Worm (Caenorhabditis elegans): ENCODE results near the gene W02D7.12.
A peak's percentile ranks its signal among the peaks of the same experiment; 100 is the strongest.

The W02D7.12 gene

ce11 chrV:8282933-8283332 lies 28.4 kb upstream of the W02D7.12 start:
- TF ChIP-seq nhr-23 (tag; optimal IDR thresholded peaks at IDR 0.05) (no peak), egl-27 (tag; optimal IDR thresholded peaks at IDR 0.05) (no peak), ceh-28 (tag; optimal IDR thresholded peaks at IDR 0.05) (no peak), nhr-28 (tag; optimal IDR thresholded peaks at IDR 0.05) (no peak), egl-5 (tag; optimal IDR thresholded peaks at IDR 0.05) (no peak), elt-3 (tag; optimal IDR thresholded peaks at IDR 0.05) (no peak), ceh-16 (tag; optimal IDR thresholded peaks at IDR 0.05) (no peak), nfya-1 (tag; optimal IDR thresholded peaks at IDR 0.05; ENCODE audit: insufficient read depth) (no peak), lin-15B (tag; optimal IDR thresholded peaks at IDR 0.05) (no peak), unc-39 (tag; optimal IDR thresholded peaks at IDR 0.05) (no peak)

- TF ChIP-seq mml-1 (tag; optimal IDR thresholded peaks at IDR 0.05) (no peak), hmg-11 (tag; optimal IDR thresholded peaks at IDR 0.05) (no peak), daf-12 (tag; optimal IDR thresholded peaks at IDR 0.05) (no peak), ceh-9 (tag; optimal IDR thresholded peaks at IDR 0.05) (no peak), nhr-23 (tag; optimal IDR thresholded peaks at IDR 0.05) (no peak), nhr-11 (tag; optimal IDR thresholded peaks at IDR 0.05) (no peak), mdl-1 (tag; optimal IDR thresholded peaks at IDR 0.05) (no peak), jun-1 (tag; optimal IDR thresholded peaks at IDR 0.05) (no peak), snpc-4 (tag; optimal IDR thresholded peaks at IDR 0.05) (no peak), eor-1 (tag; optimal IDR thresholded peaks at IDR 0.05) (no peak), ceh-28 (tag; optimal IDR thresholded peaks at IDR 0.05) (no peak), nhr-43 (tag; optimal IDR thresholded peaks at IDR 0.05; ENCODE audit: poor library complexity, severe bottlenecking) (no peak), lin-15B (tag; optimal IDR thresholded peaks at IDR 0.05) (no peak), elt-2 (tag; optimal IDR thresholded peaks at IDR 0.05) (no peak), lin-39 (tag; optimal IDR thresholded peaks at IDR 0.05) (no peak), elt-3 (tag; optimal IDR thresholded peaks at IDR 0.05) (no peak)
These were observed 26.5 kb upstream of the W02D7.12 start, which contains the start of gene slc-17.5 for ce11 chrV:8284800-8285199. Gene slc-17.5 (minus strand): TSS chrV:8284900.

ce11 chrV:8285455-8285854 lies 25.9 kb upstream of the W02D7.12 start:
- TF ChIP-seq pqm-1 (tag; optimal IDR thresholded peaks at IDR 0.05) (peak; percentile 51), elt-2 (tag; optimal IDR thresholded peaks at IDR 0.05) (peak; percentile 4), lin-15B (tag; optimal IDR thresholded peaks at IDR 0.05) (no peak)

ce11 chrV:8288125-8288806 lies 23.0 kb upstream of the W02D7.12 start:
- TF ChIP-seq lin-39 (tag; optimal IDR thresholded peaks at IDR 0.05), result peak; percentile 63
- peak; percentile 67 for TF ChIP-seq elt-2 (tag; optimal IDR thresholded peaks at IDR 0.05)
- TF ChIP-seq ztf-4 (tag; optimal IDR thresholded peaks at IDR 0.05), result no peak
- no peak for TF ChIP-seq lin-15B (tag; optimal IDR thresholded peaks at IDR 0.05)
- TF ChIP-seq pqm-1 (tag; optimal IDR thresholded peaks at IDR 0.05), result peak; percentile 17
- TF ChIP-seq ceh-9 (tag; optimal IDR thresholded peaks at IDR 0.05), result no peak
- TF ChIP-seq nfya-1 (tag; optimal IDR thresholded peaks at IDR 0.05; ENCODE audit: insufficient read depth), result peak; percentile 51
- no peak for TF ChIP-seq nhr-76 (tag; optimal IDR thresholded peaks at IDR 0.05)
- no peak for TF ChIP-seq nhr-77 (tag; optimal IDR thresholded peaks at IDR 0.05)

ce11 chrV:8291764-8292163 lies 19.5 kb upstream of the W02D7.12 start, which contains the start of gene srg-33:
Gene srg-33 (plus strand): TSS chrV:8292064.
- TF ChIP-seq R02D3.7 (tag; optimal IDR thresholded peaks at IDR 0.05) (no peak), hmg-11 (tag; optimal IDR thresholded peaks at IDR 0.05) (no peak), ceh-9 (tag; optimal IDR thresholded peaks at IDR 0.05) (no peak), unc-39 (tag; optimal IDR thresholded peaks at IDR 0.05) (no peak), nhr-23 (tag; optimal IDR thresholded peaks at IDR 0.05) (no peak), mdl-1 (tag; optimal IDR thresholded peaks at IDR 0.05) (no peak), egl-27 (tag; optimal IDR thresholded peaks at IDR 0.05) (no peak)

ce11 chrV:8295866-8296265 lies 15.4 kb upstream of the W02D7.12 start, which contains the start of gene smex-1:
Gene smex-1 (minus strand): TSS chrV:8295966.
- TF ChIP-seq jun-1 (tag; optimal IDR thresholded peaks at IDR 0.05) (no peak), R02D3.7 (tag; optimal IDR thresholded peaks at IDR 0.05) (no peak), aly-2 (tag; optimal IDR thresholded peaks at IDR 0.05) (no peak), nhr-23 (tag; optimal IDR thresholded peaks at IDR 0.05) (no peak), lsy-12 (tag; optimal IDR thresholded peaks at IDR 0.05) (no peak), ceh-82 (tag; optimal IDR thresholded peaks at IDR 0.05) (no peak), egl-5 (tag; optimal IDR thresholded peaks at IDR 0.05) (no peak), pha-4 (tag; optimal IDR thresholded peaks at IDR 0.05) (no peak), daf-12 (tag; optimal IDR thresholded peaks at IDR 0.05) (no peak), mdl-1 (tag; optimal IDR thresholded peaks at IDR 0.05) (no peak), ama-1 (optimal IDR thresholded peaks at IDR 0.05) (no peak), egl-27 (tag; optimal IDR thresholded peaks at IDR 0.05) (no peak), fkh-10 (GFP tag; optimal IDR thresholded peaks at IDR 0.05) (no peak), nhr-76 (tag; optimal IDR thresholded peaks at IDR 0.05) (no peak)

All from whole organism, L3 larva.